Worm (Caenorhabditis elegans) whole organism, L3 larva: ENCODE data around the gene rol-1.
"Not testable (repeated sequence)": the region's sequence is repeated elsewhere in the genome, so short reads cannot be mapped to it uniquely, and the experiment has no call there.

ENCODE experiments used
- ceh-16 ChIP-seq: sonication (generic microtip); optimal IDR thresholded peaks from 2 replicates; lab custom pipeline; 2017; ENCODE audit warnings: missing biosample characterization, missing genetic modification characterization
- egl-27 ChIP-seq: sonication (generic microtip); optimal IDR thresholded peaks from 4 replicates; lab custom pipeline; 2017; ENCODE audit warnings: missing biosample characterization, missing genetic modification reagents, missing genetic modification characterization
- elt-3 ChIP-seq, 3 experiments: fragments of 150-350 bp in 1 of 3; sonication (generic microtip) in 2 of 3; optimal IDR thresholded peaks; 2 replicates in 2 of 3; 4 replicates in 1 of 3; lab custom pipeline; 2014 to 2017; ENCODE audit warnings: missing biosample characterization in 3 of 3, missing genetic modification characterization in 3 of 3
- nhr-28 ChIP-seq: fragments of 150-350 bp; optimal IDR thresholded peaks from 2 replicates; lab custom pipeline; 2014; ENCODE audit warnings: missing biosample characterization, missing genetic modification characterization
- sea-2 ChIP-seq: fragments of 150-350 bp; sonication (generic microtip); optimal IDR thresholded peaks from 4 replicates; lab custom pipeline; 2014; ENCODE audit warnings: missing biosample characterization, missing genetic modification reagents, missing genetic modification characterization
- unc-62 ChIP-seq: fragments of 150-350 bp; sonication (generic microtip); optimal IDR thresholded peaks from 4 replicates; lab custom pipeline; 2014; ENCODE audit warnings: missing biosample characterization, missing genetic modification reagents, missing genetic modification characterization
- ztf-4 ChIP-seq: fragments of 150-350 bp; optimal IDR thresholded peaks from 2 replicates; lab custom pipeline; 2014; ENCODE audit warnings: missing biosample characterization, missing genetic modification characterization

ce11 chrII:12151640-12152039 is 20.7 kb upstream of the rol-1 start, which contains the start of gene Y57A10A.4:
- not testable (repeated sequence) for TF ChIP-seq elt-3 (tag; optimal IDR thresholded peaks at IDR 0.05; lab: Kevin White, UChicago); sea-2 (GFP tag; lab: Kevin White, UChicago); ceh-16; egl-27 (tag; lab: Kevin White, UChicago); ztf-4; nhr-28 (tag; lab: Kevin White, UChicago); unc-62
